Worm (Caenorhabditis elegans): ENCODE data around the gene ZK632.9.
A peak's percentile ranks its signal among the peaks of the same experiment; 100 is the strongest.

ZK632.9 gene

DNA sequence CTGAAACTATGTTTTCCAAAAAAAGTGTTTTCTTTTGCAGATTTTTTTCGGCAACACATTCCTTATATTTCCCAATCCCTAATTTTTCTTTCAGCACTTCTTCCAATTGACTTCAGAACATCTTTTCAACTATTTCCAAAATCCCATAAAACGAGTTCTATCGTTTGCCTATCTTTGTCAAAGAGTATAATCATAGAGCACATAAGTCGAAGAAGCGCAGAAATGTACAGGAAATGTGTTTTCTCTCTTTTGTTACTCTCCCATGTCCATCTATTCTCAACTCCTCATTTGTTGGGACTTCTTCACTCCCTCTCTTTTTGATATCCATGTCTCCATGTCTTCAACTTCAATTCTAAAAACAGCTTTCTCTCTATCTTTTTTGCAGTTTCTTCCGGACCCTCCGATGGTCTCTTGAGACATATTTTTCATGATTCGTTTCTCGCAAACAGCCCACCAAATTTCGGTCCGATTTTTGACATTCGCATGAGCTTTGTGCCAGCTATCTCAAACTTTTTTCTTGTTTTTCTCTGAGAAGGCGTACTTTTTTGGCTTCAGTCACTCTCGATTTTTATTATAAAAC, 35.1 kb upstream of the ZK632.9 start, which contains the start of gene twk-48:
Gene twk-48, plus strand, starts transcription at position 530 of the 580 bp plus-strand sequence.
- TF ChIP-seq ceh-82 (tag; optimal IDR thresholded peaks at IDR 0.05) (no peak), lsy-12 (tag; optimal IDR thresholded peaks at IDR 0.05) (no peak), nhr-23 (tag; optimal IDR thresholded peaks at IDR 0.05) (no peak), mml-1 (tag; optimal IDR thresholded peaks at IDR 0.05) (no peak), fkh-10 (GFP tag; optimal IDR thresholded peaks at IDR 0.05) (peak; percentile 57), ceh-28 (tag; optimal IDR thresholded peaks at IDR 0.05) (no peak), nfya-1 (tag; optimal IDR thresholded peaks at IDR 0.05; ENCODE audit: insufficient read depth) (peak; percentile 24), nhr-77 (tag; optimal IDR thresholded peaks at IDR 0.05) (no peak), lin-39 (tag; optimal IDR thresholded peaks at IDR 0.05) (peak; percentile 15), egl-27 (tag; optimal IDR thresholded peaks at IDR 0.05) (no peak)

DNA sequence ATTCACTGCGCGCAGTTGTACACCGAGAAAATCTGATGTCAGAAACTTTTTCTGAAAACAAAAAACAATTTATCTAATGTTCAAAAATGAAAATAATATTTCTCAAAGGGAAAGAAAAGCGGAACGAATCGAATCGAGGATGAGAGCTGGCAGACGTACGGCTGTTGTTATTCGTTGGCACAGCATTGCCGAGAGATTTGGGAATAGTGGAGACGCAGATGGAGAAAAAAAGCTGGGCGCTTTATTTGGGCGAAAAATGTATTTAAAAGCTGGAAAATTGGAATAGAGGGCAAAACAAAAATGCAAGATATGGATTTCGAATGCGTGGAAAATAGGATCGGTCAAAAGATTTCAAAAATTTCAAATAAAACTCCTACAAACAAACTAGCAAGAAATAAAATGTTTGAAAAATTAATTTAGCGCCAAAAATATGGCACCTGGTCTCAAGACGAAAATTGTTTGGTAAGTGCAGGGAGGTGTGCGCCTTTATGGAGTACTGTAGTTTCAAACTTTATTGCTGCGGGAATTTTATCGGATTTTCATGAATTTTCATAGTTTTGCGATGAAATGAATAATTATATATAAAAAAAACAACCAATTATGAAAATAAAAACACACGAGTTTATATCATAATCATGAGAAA, 34.0 kb upstream of the ZK632.9 start, which contains the start of gene gpdh-2:
Gene gpdh-2, minus strand, starts transcription at position 51 of the 643 bp plus-strand sequence.
- TF ChIP-seq nhr-67 (tag; optimal IDR thresholded peaks at IDR 0.05) (no peak), egl-5 (tag; optimal IDR thresholded peaks at IDR 0.05) (no peak), elt-3 (tag; optimal IDR thresholded peaks at IDR 0.05) (no peak), nfya-1 (tag; optimal IDR thresholded peaks at IDR 0.05; ENCODE audit: insufficient read depth) (peak; percentile 48), lin-39 (tag; optimal IDR thresholded peaks at IDR 0.05) (peak; percentile 15), hmg-11 (tag; optimal IDR thresholded peaks at IDR 0.05) (no peak), unc-39 (tag; optimal IDR thresholded peaks at IDR 0.05) (no peak), ceh-82 (tag; optimal IDR thresholded peaks at IDR 0.05) (no peak)

ce11 chrIII:9858061-9858460, 32.8 kb upstream of the ZK632.9 start:
- TF ChIP-seq nhr-237 (tag; optimal IDR thresholded peaks at IDR 0.05) = no peak
- no peak for TF ChIP-seq lsy-12 (tag; optimal IDR thresholded peaks at IDR 0.05)
- TF ChIP-seq ceh-28 (tag; optimal IDR thresholded peaks at IDR 0.05) = peak; percentile 72
- TF ChIP-seq ceh-82 (tag; optimal IDR thresholded peaks at IDR 0.05) = no peak
- TF ChIP-seq daf-12 (tag; optimal IDR thresholded peaks at IDR 0.05) = no peak
- peak; percentile 68 for TF ChIP-seq elt-2 (tag; optimal IDR thresholded peaks at IDR 0.05)
- peak; percentile 50 for TF ChIP-seq nhr-23 (tag; optimal IDR thresholded peaks at IDR 0.05)
- TF ChIP-seq pha-4 (tag; optimal IDR thresholded peaks at IDR 0.05) = peak; percentile 1
- peak; percentile 68 for TF ChIP-seq pqm-1 (tag; optimal IDR thresholded peaks at IDR 0.05)
- TF ChIP-seq nhr-43 (tag; optimal IDR thresholded peaks at IDR 0.05; ENCODE audit: poor library complexity, severe bottlenecking) = peak; percentile 30
- TF ChIP-seq elt-1 (tag; optimal IDR thresholded peaks at IDR 0.05) = peak; percentile 97

ce11 chrIII:9857110-9857509, 31.9 kb upstream of the ZK632.9 start:
- TF ChIP-seq nhr-77 (tag; optimal IDR thresholded peaks at IDR 0.05) = no peak
- TF ChIP-seq ceh-9 (tag; optimal IDR thresholded peaks at IDR 0.05) = no peak
- no peak for TF ChIP-seq elt-1 (tag; optimal IDR thresholded peaks at IDR 0.05)
- no peak for TF ChIP-seq skn-1 (tag; optimal IDR thresholded peaks at IDR 0.05)
- TF ChIP-seq ceh-16 (tag; optimal IDR thresholded peaks at IDR 0.05) = no peak
- no peak for TF ChIP-seq ztf-4 (tag; optimal IDR thresholded peaks at IDR 0.05)
- peak; percentile 70 for TF ChIP-seq elt-2 (tag; optimal IDR thresholded peaks at IDR 0.05)
- no peak for TF ChIP-seq ama-1 (optimal IDR thresholded peaks at IDR 0.05)
- no peak for TF ChIP-seq fkh-10 (GFP tag; optimal IDR thresholded peaks at IDR 0.05)
- no peak for TF ChIP-seq tbx-2 (tag; optimal IDR thresholded peaks at IDR 0.05)
- no peak for TF ChIP-seq ZK546.5 (tag; optimal IDR thresholded peaks at IDR 0.05)
- no peak for TF ChIP-seq nhr-25 (tag; optimal IDR thresholded peaks at IDR 0.05)
- TF ChIP-seq sea-2 (GFP tag; optimal IDR thresholded peaks at IDR 0.05) = no peak
- TF ChIP-seq fkh-2 (tag; optimal IDR thresholded peaks at IDR 0.05) = no peak
- no peak for TF ChIP-seq hmg-11 (tag; optimal IDR thresholded peaks at IDR 0.05)
- TF ChIP-seq pha-4 (tag; optimal IDR thresholded peaks at IDR 0.05) = peak; percentile 28

- no peak for TF ChIP-seq ZK546.5 (tag; optimal IDR thresholded peaks at IDR 0.05)
- TF ChIP-seq nhr-11 (tag; optimal IDR thresholded peaks at IDR 0.05) = no peak
- no peak for TF ChIP-seq nfya-1 (tag; optimal IDR thresholded peaks at IDR 0.05; ENCODE audit: insufficient read depth)
- no peak for TF ChIP-seq ztf-11 (tag; optimal IDR thresholded peaks at IDR 0.05)
- TF ChIP-seq lin-15B (tag; optimal IDR thresholded peaks at IDR 0.05) = no peak
- no peak for TF ChIP-seq snpc-4 (tag; optimal IDR thresholded peaks at IDR 0.05)
- no peak for TF ChIP-seq lin-39 (tag; optimal IDR thresholded peaks at IDR 0.05)
- no peak for TF ChIP-seq fkh-10 (GFP tag; optimal IDR thresholded peaks at IDR 0.05)
- no peak for TF ChIP-seq ceh-16 (tag; optimal IDR thresholded peaks at IDR 0.05)
- TF ChIP-seq mdl-1 (tag; optimal IDR thresholded peaks at IDR 0.05) = no peak
Measured at ce11 chrIII:9854960-9855359, 29.7 kb upstream of the ZK632.9 start.

All from whole organism, L3 larva.